Fruit fly (Drosophila melanogaster): Measurements from ENCODE around the gene Cpr65Ax2.

Cpr65Ax2 gene

DNA sequence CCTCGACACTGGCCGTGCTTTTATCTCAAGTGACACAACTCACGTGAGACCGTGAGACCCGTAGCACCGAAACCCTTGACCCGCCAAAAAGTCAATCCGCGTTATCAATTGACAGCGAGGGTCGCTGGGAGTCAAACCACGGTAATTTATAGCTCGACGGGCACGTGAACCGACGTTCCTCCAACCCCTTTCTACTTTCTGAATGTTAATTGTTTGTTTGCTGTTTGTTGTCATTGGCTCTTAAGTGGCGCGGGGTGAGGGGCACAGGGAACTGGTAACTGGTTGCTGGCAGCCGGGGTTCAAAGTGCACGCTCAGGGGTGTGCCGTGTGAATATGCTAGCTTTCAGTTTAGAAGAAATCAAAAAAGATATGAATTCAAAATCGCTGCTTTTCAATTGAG is 43.9 kb downstream of the Cpr65Ax2 start:
- no peak for TF ChIP-seq Jra (GFP tag; optimal IDR thresholded peaks at IDR 0.05)
- TF ChIP-seq h (GFP tag; optimal IDR thresholded peaks at IDR 0.05): no peak
- TF ChIP-seq Dif (GFP tag; optimal IDR thresholded peaks at IDR 0.05; ENCODE audit: partially characterized antibody): no peak
- TF ChIP-seq Rel (GFP tag; optimal IDR thresholded peaks at IDR 0.05): no peak
- no peak for TF ChIP-seq Rel (tag; optimal IDR thresholded peaks at IDR 0.05)
- TF ChIP-seq N (GFP tag; optimal IDR thresholded peaks at IDR 0.05): no peak
- TF ChIP-seq dmrt93B (GFP tag; optimal IDR thresholded peaks at IDR 0.05): no peak
- TF ChIP-seq Mio (GFP tag; optimal IDR thresholded peaks at IDR 0.05): no peak
- TF ChIP-seq Vsx2 (GFP tag; optimal IDR thresholded peaks at IDR 0.05; ENCODE audit: partially characterized antibody): no peak
- TF ChIP-seq Hr78 (GFP tag; optimal IDR thresholded peaks at IDR 0.05): no peak
- no peak for TF ChIP-seq rgr (GFP tag; optimal IDR thresholded peaks at IDR 0.05)
- no peak for TF ChIP-seq tai (GFP tag; optimal IDR thresholded peaks at IDR 0.05)
- no peak for TF ChIP-seq foxo (GFP tag; optimal IDR thresholded peaks at IDR 0.05)
- TF ChIP-seq fru (GFP tag; optimal IDR thresholded peaks at IDR 0.05): no peak
- TF ChIP-seq ey (GFP tag; optimal IDR thresholded peaks at IDR 0.05): no peak
- no peak for TF ChIP-seq lola (GFP tag; optimal IDR thresholded peaks at IDR 0.05)

DNA sequence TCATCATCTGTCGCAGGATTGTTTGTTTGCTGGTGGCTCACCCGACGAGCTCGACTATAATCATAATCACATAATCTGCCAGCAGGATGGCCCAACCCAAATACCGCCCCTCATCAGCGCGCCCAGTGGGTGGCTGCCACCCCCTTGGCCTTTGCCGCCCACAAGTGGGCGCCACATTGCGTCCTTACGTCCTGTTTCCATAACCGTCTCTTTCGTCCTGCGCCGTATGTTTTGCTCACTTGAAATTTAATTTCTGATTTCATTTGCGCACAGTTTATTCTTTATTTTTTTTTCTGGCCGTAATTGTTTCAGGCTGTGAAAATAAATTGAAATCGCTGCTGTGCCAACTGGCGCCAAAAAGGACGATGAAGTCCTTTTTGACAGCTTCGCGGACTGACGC is 45.2 kb downstream of the Cpr65Ax2 start:
- TF ChIP-seq dsf (GFP tag; optimal IDR thresholded peaks at IDR 0.05; ENCODE audit: borderline replicate concordance) (no peak), rgr (GFP tag; optimal IDR thresholded peaks at IDR 0.05) (no peak), Mio (GFP tag; optimal IDR thresholded peaks at IDR 0.05) (no peak), h (GFP tag; optimal IDR thresholded peaks at IDR 0.05) (no peak), GATAd (GFP tag; optimal IDR thresholded peaks at IDR 0.05) (no peak), Rel (GFP tag; optimal IDR thresholded peaks at IDR 0.05) (no peak), Rel (tag; optimal IDR thresholded peaks at IDR 0.05) (no peak), Sp1 (GFP tag; optimal IDR thresholded peaks at IDR 0.05) (no peak), jim (GFP tag; optimal IDR thresholded peaks at IDR 0.05) (no peak), Vsx2 (GFP tag; optimal IDR thresholded peaks at IDR 0.05; ENCODE audit: partially characterized antibody) (no peak), CG32264 (GFP tag; optimal IDR thresholded peaks at IDR 0.05) (no peak), woc (GFP tag; optimal IDR thresholded peaks at IDR 0.05) (no peak), usp (GFP tag; optimal IDR thresholded peaks at IDR 0.05) (no peak), Jra (GFP tag; optimal IDR thresholded peaks at IDR 0.05) (no peak), CG9705 (GFP tag; optimal IDR thresholded peaks at IDR 0.05) (no peak), CrebA (GFP tag; optimal IDR thresholded peaks at IDR 0.05; ENCODE audit: borderline replicate concordance) (no peak), Hr83 (GFP tag; optimal IDR thresholded peaks at IDR 0.05; ENCODE audit: poor library complexity, severe bottlenecking) (no peak), Myc (optimal IDR thresholded peaks at IDR 0.05) (no peak)

DNA sequence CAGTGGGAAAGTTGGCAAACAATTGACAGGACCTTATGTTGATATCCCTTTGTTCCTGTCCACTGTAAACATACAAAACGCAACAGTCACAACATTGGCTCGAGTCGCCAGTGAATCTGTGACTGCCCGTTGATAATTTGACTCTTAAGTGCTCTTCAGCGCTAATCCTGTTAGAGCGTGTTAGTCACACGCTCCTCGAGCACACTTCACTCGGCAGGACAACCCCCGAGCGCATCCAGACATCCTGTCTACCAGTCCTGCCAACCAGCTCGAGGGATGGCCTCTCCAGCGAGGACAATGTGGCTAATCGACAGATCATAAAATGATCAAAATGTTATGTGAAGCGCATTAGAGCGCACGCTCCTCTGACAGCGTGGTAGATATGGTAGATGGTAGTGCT is 46.1 kb downstream of the Cpr65Ax2 start:
- TF ChIP-seq psq (GFP tag; optimal IDR thresholded peaks at IDR 0.05): no peak
- TF ChIP-seq pan (optimal IDR thresholded peaks at IDR 0.05): no peak
- no peak for TF ChIP-seq Sp1 (GFP tag; optimal IDR thresholded peaks at IDR 0.05)
- TF ChIP-seq ey (GFP tag; optimal IDR thresholded peaks at IDR 0.05): no peak
- TF ChIP-seq OdsH (GFP tag; optimal IDR thresholded peaks at IDR 0.05): no peak
- TF ChIP-seq usp (GFP tag; optimal IDR thresholded peaks at IDR 0.05): no peak
- no peak for TF ChIP-seq Rel (GFP tag; optimal IDR thresholded peaks at IDR 0.05)
- TF ChIP-seq Rel (tag; optimal IDR thresholded peaks at IDR 0.05): no peak
- no peak for TF ChIP-seq br (GFP tag; optimal IDR thresholded peaks at IDR 0.05)
- TF ChIP-seq foxo (GFP tag; optimal IDR thresholded peaks at IDR 0.05): no peak
- TF ChIP-seq Jra (GFP tag; optimal IDR thresholded peaks at IDR 0.05): no peak
- no peak for TF ChIP-seq Hr78 (GFP tag; optimal IDR thresholded peaks at IDR 0.05)
- no peak for TF ChIP-seq dmrt93B (GFP tag; optimal IDR thresholded peaks at IDR 0.05)
- TF ChIP-seq lola (GFP tag; optimal IDR thresholded peaks at IDR 0.05): no peak

DNA sequence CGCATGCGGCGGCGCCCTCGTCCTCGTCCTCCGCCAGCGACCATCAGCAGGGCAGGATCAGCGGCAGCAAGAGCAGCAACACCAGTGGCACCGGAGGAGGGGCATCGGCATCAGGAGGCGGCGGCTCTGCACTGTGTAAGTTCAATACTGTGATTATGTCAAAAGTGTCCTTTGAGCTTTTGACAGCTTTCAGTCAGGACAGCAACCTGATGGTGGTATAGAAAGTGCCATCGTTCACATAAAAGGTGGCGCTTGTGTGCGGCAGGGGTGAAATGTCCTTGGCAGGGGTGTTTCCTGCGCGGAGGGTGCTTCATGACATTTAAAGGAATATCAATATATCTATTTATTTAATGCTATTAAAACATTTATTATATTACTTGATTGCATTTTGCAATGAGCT is 47.0 kb downstream of the Cpr65Ax2 start:
- TF ChIP-seq sv (GFP tag; optimal IDR thresholded peaks at IDR 0.05) (no peak), OdsH (GFP tag; optimal IDR thresholded peaks at IDR 0.05) (no peak), jim (GFP tag; optimal IDR thresholded peaks at IDR 0.05) (no peak), usp (GFP tag; optimal IDR thresholded peaks at IDR 0.05) (no peak), ey (GFP tag; optimal IDR thresholded peaks at IDR 0.05) (no peak), sage (GFP tag; optimal IDR thresholded peaks at IDR 0.05) (no peak), h (GFP tag; optimal IDR thresholded peaks at IDR 0.05) (no peak), Mio (GFP tag; optimal IDR thresholded peaks at IDR 0.05) (no peak), Dfd (GFP tag; optimal IDR thresholded peaks at IDR 0.05) (no peak), GATAd (GFP tag; optimal IDR thresholded peaks at IDR 0.05) (no peak), brk (GFP tag; optimal IDR thresholded peaks at IDR 0.05) (no peak), woc (GFP tag; optimal IDR thresholded peaks at IDR 0.05) (no peak), Abd-B (GFP tag; optimal IDR thresholded peaks at IDR 0.05) (no peak), Jra (GFP tag; optimal IDR thresholded peaks at IDR 0.05) (no peak), Vsx2 (GFP tag; optimal IDR thresholded peaks at IDR 0.05; ENCODE audit: partially characterized antibody) (no peak)
